Worm (Caenorhabditis elegans) whole organism, mixed stage, embryonic: ENCODE measurements around the gene F35A5.8.

Source experiments
- ceh-83 ChIP-seq: fragments of 200-800 bp; sonication (Bioruptor generic); optimal IDR thresholded peaks from 2 replicates; lab custom pipeline; 2018; ENCODE audit warnings: mild to moderate bottlenecking, missing genetic modification characterization, missing compliant biosample characterization
- cnd-1 ChIP-seq: fragments of 200-800 bp; sonication (Bioruptor generic); optimal IDR thresholded peaks from 2 replicates; lab custom pipeline; 2018; ENCODE audit warnings: mild to moderate bottlenecking, missing genetic modification characterization, missing compliant biosample characterization
- elt-3 ChIP-seq: fragments of 150-350 bp; optimal IDR thresholded peaks from 2 replicates; lab custom pipeline; 2014; ENCODE audit warnings: missing biosample characterization, missing genetic modification characterization
- lin-13 ChIP-seq: fragments of 150-350 bp; optimal IDR thresholded peaks from 2 replicates; lab custom pipeline; 2014; ENCODE audit warnings: missing biosample characterization, missing genetic modification characterization
- lsy-2 ChIP-seq: fragments of 150-350 bp; optimal IDR thresholded peaks from 2 replicates; lab custom pipeline; 2014; ENCODE audit warnings: missing biosample characterization, missing genetic modification characterization
- nhr-12 ChIP-seq: fragments of 150-350 bp; optimal IDR thresholded peaks from 2 replicates; lab custom pipeline; 2014; ENCODE audit warnings: missing biosample characterization, missing genetic modification characterization
- nhr-76 ChIP-seq: sonication (generic microtip); optimal IDR thresholded peaks from 2 replicates; lab custom pipeline; 2017; ENCODE audit warnings: missing biosample characterization, missing genetic modification characterization
- pha-4 ChIP-seq: fragments of 150-350 bp; optimal IDR thresholded peaks from 2 replicates; lab custom pipeline; 2018; ENCODE audit warnings: missing biosample characterization, missing genetic modification reagents, missing genetic modification characterization
- sem-2 ChIP-seq: fragments of 200-800 bp; sonication (Bioruptor generic); optimal IDR thresholded peaks from 2 replicates; lab custom pipeline; 2018; ENCODE audit warnings: mild to moderate bottlenecking, missing genetic modification characterization, missing compliant biosample characterization
- sptf-1 ChIP-seq: sonication (generic microtip); optimal IDR thresholded peaks from 2 replicates; lab custom pipeline; 2017; ENCODE audit warnings: mild to moderate bottlenecking, missing genetic modification characterization, moderate library complexity, missing compliant biosample characterization
- ztf-11 ChIP-seq: fragments of 150-350 bp; optimal IDR thresholded peaks from 2 replicates; lab custom pipeline; 2014; ENCODE audit warnings: missing biosample characterization, missing genetic modification characterization

DNA sequence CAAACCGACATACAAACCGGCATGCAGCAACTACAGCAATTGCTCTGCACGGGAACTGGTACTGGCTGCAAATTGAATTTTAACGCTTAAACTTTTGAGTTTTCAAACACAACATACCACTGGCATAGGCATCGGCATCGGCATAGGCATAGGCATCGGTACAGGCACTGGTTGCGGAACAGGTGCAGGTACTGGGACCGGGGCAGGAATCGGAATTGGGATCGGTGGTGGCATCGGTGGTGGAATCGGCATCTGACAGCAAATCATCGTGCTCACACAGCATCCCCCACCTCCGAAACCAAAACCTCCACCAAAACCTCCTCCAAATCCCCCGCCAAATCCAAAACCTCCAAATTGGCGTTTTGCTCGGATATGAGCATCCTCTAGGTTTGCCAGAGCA is 9.1 kb downstream of the F35A5.8 start:
- TF ChIP-seq nhr-12 (tag; lab: Kevin White, UChicago) (no peak), pha-4 (tag; lab: Kevin White, UChicago) (no peak), ceh-83 (GFP tag; lab: Kevin White, UChicago) (no peak), lin-13 (tag; lab: Kevin White, UChicago) (no peak), lsy-2 (tag; lab: Kevin White, UChicago) (no peak), sem-2 (GFP tag; lab: Kevin White, UChicago) (no peak), elt-3 (tag; lab: Kevin White, UChicago) (no peak), nhr-76 (no peak), sptf-1 (tag; lab: Kevin White, UChicago) (no peak), ztf-11 (tag; lab: Kevin White, UChicago) (no peak), cnd-1 (no peak)
